Fruit fly (Drosophila melanogaster) whole organism, embryonic: ENCODE results near the gene CG34030.

Experiments
- CG18619 ChIP-seq: fragments of 200-800 bp; sonication (Bioruptor generic); optimal IDR thresholded peaks from 3 replicates; lab custom pipeline; 2017; ENCODE audit warnings: missing biosample characterization, mild to moderate bottlenecking, missing genetic modification characterization
- NfI ChIP-seq: fragments of 200-800 bp; sonication (Bioruptor generic); optimal IDR thresholded peaks from 3 replicates; lab custom pipeline; 2018; ENCODE audit warnings: missing biosample characterization, mild to moderate bottlenecking, missing genetic modification characterization, moderate library complexity
- peb ChIP-seq: fragments of 200-800 bp; sonication (Bioruptor generic); IDR thresholded peaks from 2 replicates; pipeline ENCODE4 v1.3.6; 2022; ENCODE audit warnings: missing biosample characterization, missing genetic modification characterization
- pnt ChIP-seq: fragments of 200-800 bp; sonication (Bioruptor generic); optimal IDR thresholded peaks from 3 replicates; lab custom pipeline; 2016; ENCODE audit warnings: missing biosample characterization, missing genetic modification characterization

dm6 chr3L:7086558-7087059 lies 11.6 kb upstream of the CG34030 start, which contains the start of gene Cpr65Ea:
- TF ChIP-seq pnt (GFP tag; lab: Kevin White, UChicago) (no peak), NfI (GFP tag; lab: Kevin White, UChicago) (no peak), CG18619 (GFP tag; lab: Kevin White, UChicago) (no peak), peb (GFP tag; lab: Robert Waterston, UW) (no peak)
